Worm (Caenorhabditis elegans) whole organism, L4 larva: ENCODE data around the gene T07D3.4.

ENCODE experiments used
- R02D3.7 ChIP-seq: fragments of 150-350 bp; sonication (generic microtip); optimal IDR thresholded peaks from 3 replicates; lab custom pipeline; 2014; ENCODE audit warnings: missing biosample characterization, missing genetic modification characterization
- fos-1 ChIP-seq: fragments of 150-350 bp; optimal IDR thresholded peaks from 2 replicates; lab custom pipeline; 2014; ENCODE audit warnings: missing biosample characterization, missing genetic modification characterization
- hif-1 ChIP-seq, 2 experiments: sonication (generic microtip); optimal IDR thresholded peaks; 2 replicates each; lab custom pipeline; 2016 to 2017; ENCODE audit warnings: missing compliant biosample characterization in 2 of 2, missing genetic modification characterization in 2 of 2, missing genetic modification reagents in 2 of 2, missing genotype in 2 of 2, mild to moderate bottlenecking in 1 of 2
- hlh-30 ChIP-seq: sonication (generic microtip); optimal IDR thresholded peaks from 2 replicates; lab custom pipeline; 2017; ENCODE audit warnings: antibody characterized with exemption, mild to moderate bottlenecking, missing genetic modification characterization, missing compliant biosample characterization; ENCODE audit not compliant: insufficient read depth
- madf-9 ChIP-seq: fragments of 200-800 bp; sonication (Bioruptor generic); conservative IDR thresholded peaks from 2 replicates; pipeline ENCODE4 v1.3.6; 2022; ENCODE audit warnings: missing genetic modification reagents, missing genetic modification characterization, missing compliant biosample characterization
- nhr-11 ChIP-seq: fragments of 150-350 bp; optimal IDR thresholded peaks from 2 replicates; lab custom pipeline; 2014; ENCODE audit warnings: missing biosample characterization, missing genetic modification characterization
- nhr-6 ChIP-seq: fragments of 150-350 bp; optimal IDR thresholded peaks from 2 replicates; lab custom pipeline; 2014; ENCODE audit warnings: missing biosample characterization, missing genetic modification characterization
- tag-97 ChIP-seq: fragments of 200-800 bp; sonication (Bioruptor generic); IDR thresholded peaks from 2 replicates; pipeline ENCODE4 v1.3.6; 2022; ENCODE audit warnings: missing genetic modification characterization, missing compliant biosample characterization
- ztf-11 ChIP-seq: fragments of 150-350 bp; optimal IDR thresholded peaks from 2 replicates; lab custom pipeline; 2014; ENCODE audit warnings: missing biosample characterization, missing genetic modification characterization

DNA sequence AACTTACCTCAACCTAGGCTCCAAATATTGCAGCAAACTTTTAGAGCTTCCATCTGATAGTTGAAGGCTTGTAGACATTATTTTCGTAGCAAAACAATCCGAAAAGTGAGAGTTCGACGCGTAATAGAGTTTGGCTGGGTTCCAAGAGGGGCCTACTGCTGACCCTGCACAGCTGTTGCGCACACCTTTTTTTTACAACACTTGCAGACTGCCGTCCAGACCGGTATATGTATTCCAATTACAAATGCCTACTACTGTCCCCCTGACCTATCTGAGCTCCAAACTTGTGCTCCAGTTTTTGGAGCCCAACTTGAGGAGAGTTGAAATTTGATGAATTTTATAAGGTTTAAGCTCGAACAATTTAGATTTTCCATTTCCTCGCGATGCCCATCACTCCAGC, 21.4 kb downstream of the T07D3.4 start, which contains the start of the genes fbxc-24 and fbxc-27:
- TF ChIP-seq tag-97 (GFP tag; lab: Robert Waterston, UW): no peak
- TF ChIP-seq madf-9 (GFP tag; lab: Robert Waterston, UW): no peak
- no peak for TF ChIP-seq R02D3.7 (tag; lab: Kevin White, UChicago)
- TF ChIP-seq ztf-11 (tag; lab: Kevin White, UChicago): no peak
- no peak for TF ChIP-seq hif-1 (tag; optimal IDR thresholded peaks at IDR 0.05; lab: Kevin White, UChicago)
- no peak for TF ChIP-seq hlh-30
- no peak for TF ChIP-seq fos-1 (tag; lab: Kevin White, UChicago)
- no peak for TF ChIP-seq nhr-11 (tag; lab: Kevin White, UChicago)
- TF ChIP-seq nhr-6 (tag; lab: Kevin White, UChicago): no peak
